Worm (Caenorhabditis elegans) whole organism, young adult: Measurements from ENCODE around the gene aptf-3.

Experiments used
- B0035.1 ChIP-seq: sonication (generic microtip); optimal IDR thresholded peaks from 2 replicates; lab custom pipeline; 2016; ENCODE audit warnings: missing genetic modification characterization, mild to moderate bottlenecking, missing compliant biosample characterization, missing genotype, missing genetic modification reagents
- B0336.3 ChIP-seq: fragments of 200-800 bp; sonication (Bioruptor generic); IDR thresholded peaks from 2 replicates; pipeline ENCODE4 v1.3.6; 2022; ENCODE audit warnings: missing genetic modification characterization, missing compliant biosample characterization
- C06A6.2 ChIP-seq: fragments of 200-800 bp; sonication (Bioruptor generic); conservative IDR thresholded peaks from 2 replicates; pipeline ENCODE4 v1.3.6; 2022; ENCODE audit warnings: missing genetic modification characterization, missing compliant biosample characterization
- C17E4.6 ChIP-seq: fragments of 200-800 bp; sonication (Bioruptor generic); IDR thresholded peaks from 2 replicates; pipeline ENCODE4 v1.3.6; 2022; ENCODE audit warnings: missing genetic modification reagents, missing genetic modification characterization, missing compliant biosample characterization
- D2030.7 ChIP-seq: fragments of 200-800 bp; sonication (Bioruptor generic); IDR thresholded peaks from 2 replicates; pipeline ENCODE4 v1.3.6; 2022; ENCODE audit warnings: missing genetic modification reagents, missing genetic modification characterization, missing compliant biosample characterization
- F10E7.11 ChIP-seq: sonication (generic microtip); optimal IDR thresholded peaks from 2 replicates; lab custom pipeline; 2017; ENCODE audit warnings: mild to moderate bottlenecking, missing genetic modification characterization, moderate library complexity, missing compliant biosample characterization
- F23B12.7 ChIP-seq: sonication (generic microtip); optimal IDR thresholded peaks from 2 replicates; lab custom pipeline; 2017; ENCODE audit warnings: missing genetic modification characterization, mild to moderate bottlenecking, missing compliant biosample characterization, antibody characterized with exemption, moderate library complexity; ENCODE audit not compliant: insufficient read depth
- F52B5.7 ChIP-seq: sonication (generic microtip); optimal IDR thresholded peaks from 2 replicates; lab custom pipeline; 2016; ENCODE audit warnings: mild to moderate bottlenecking, missing genetic modification characterization, missing compliant biosample characterization
- K12H6.12 ChIP-seq: fragments of 200-800 bp; sonication (Bioruptor generic); optimal IDR thresholded peaks from 2 replicates; lab custom pipeline; 2018; ENCODE audit warnings: mild to moderate bottlenecking, missing genetic modification characterization, missing compliant biosample characterization
- T07F8.4 ChIP-seq: sonication (generic microtip); optimal IDR thresholded peaks from 2 replicates; lab custom pipeline; 2016; ENCODE audit warnings: mild to moderate bottlenecking, missing genetic modification characterization, moderate library complexity, missing compliant biosample characterization
- Y53G8AR.9 ChIP-seq: fragments of 200-800 bp; sonication (Bioruptor generic); conservative IDR thresholded peaks from 2 replicates; pipeline ENCODE4 v1.3.6; 2022; ENCODE audit warnings: missing genetic modification reagents, missing genetic modification characterization, missing compliant biosample characterization
- Y56A3A.18 ChIP-seq: fragments of 200-800 bp; sonication (Bioruptor generic); IDR thresholded peaks from 2 replicates; pipeline ENCODE4 v1.3.6; 2022; ENCODE audit warnings: missing genetic modification reagents, missing genetic modification characterization, missing compliant biosample characterization
- ZK185.1 ChIP-seq: sonication (generic microtip); optimal IDR thresholded peaks from 2 replicates; lab custom pipeline; 2016; ENCODE audit warnings: mild to moderate bottlenecking, missing genetic modification characterization, missing compliant biosample characterization; ENCODE audit not compliant: poor library complexity, severe bottlenecking
- ama-1 ChIP-seq, 3 experiments: fragments of 150-350 bp in 1 of 3; sonication (generic microtip) in 2 of 3; optimal IDR thresholded peaks; 2 replicates each; lab custom pipeline; 2014 to 2018; ENCODE audit warnings: missing biosample characterization in 2 of 3, missing genetic modification characterization in 2 of 3, missing genetic modification reagents in 2 of 3
- aptf-3 ChIP-seq: fragments of 200-800 bp; sonication (Bioruptor generic); IDR thresholded peaks from 2 replicates; pipeline ENCODE4 v1.3.6; 2022; ENCODE audit warnings: missing genetic modification characterization, missing compliant biosample characterization
- atf-7 ChIP-seq: sonication (generic microtip); optimal IDR thresholded peaks from 2 replicates; lab custom pipeline; 2017; ENCODE audit warnings: mild to moderate bottlenecking, missing genetic modification characterization, missing compliant biosample characterization
- attf-6 ChIP-seq: fragments of 200-800 bp; sonication (Bioruptor generic); IDR thresholded peaks from 2 replicates; pipeline ENCODE4 v1.3.6; 2022; ENCODE audit warnings: missing genetic modification reagents, missing genetic modification characterization, missing compliant biosample characterization
- ceh-100 ChIP-seq: fragments of 200-800 bp; sonication (Bioruptor generic); IDR thresholded peaks from 2 replicates; pipeline ENCODE4 v1.3.6; 2022; ENCODE audit warnings: missing genetic modification reagents, missing genetic modification characterization, missing compliant biosample characterization
- ceh-27 ChIP-seq: fragments of 200-800 bp; sonication (Bioruptor generic); optimal IDR thresholded peaks from 2 replicates; lab custom pipeline; 2018; ENCODE audit warnings: mild to moderate bottlenecking, missing genetic modification characterization, moderate library complexity, missing compliant biosample characterization
- chd-7 ChIP-seq: sonication (generic microtip); optimal IDR thresholded peaks from 2 replicates; lab custom pipeline; 2016; ENCODE audit warnings: mild to moderate bottlenecking, missing genetic modification characterization, moderate library complexity, missing compliant biosample characterization
- die-1 ChIP-seq: sonication (generic microtip); optimal IDR thresholded peaks from 2 replicates; lab custom pipeline; 2016; ENCODE audit warnings: missing genotype, mild to moderate bottlenecking, missing genetic modification characterization, missing compliant biosample characterization
- dox-1 ChIP-seq: fragments of 200-800 bp; sonication (Bioruptor generic); IDR thresholded peaks from 2 replicates; pipeline ENCODE4 v1.3.6; 2022; ENCODE audit warnings: missing genetic modification reagents, missing genetic modification characterization, missing compliant biosample characterization
- dpl-1 ChIP-seq: fragments of 150-350 bp; optimal IDR thresholded peaks from 2 replicates; lab custom pipeline; 2014; ENCODE audit warnings: missing biosample characterization, missing genetic modification reagents, missing genetic modification characterization
- egrh-3 ChIP-seq: fragments of 200-800 bp; sonication (Bioruptor generic); IDR thresholded peaks from 2 replicates; pipeline ENCODE4 v1.3.6; 2022; ENCODE audit warnings: missing genetic modification reagents, missing genetic modification characterization, missing compliant biosample characterization
- ekl-4 ChIP-seq: fragments of 200-800 bp; sonication (Bioruptor generic); IDR thresholded peaks from 2 replicates; pipeline ENCODE4 v1.3.6; 2022; ENCODE audit warnings: missing genetic modification reagents, missing genetic modification characterization, missing compliant biosample characterization
- fkh-3 ChIP-seq: sonication (generic microtip); optimal IDR thresholded peaks from 2 replicates; lab custom pipeline; 2016; ENCODE audit warnings: mild to moderate bottlenecking, missing genetic modification characterization, missing compliant biosample characterization
- him-1 ChIP-seq: sonication (generic microtip); optimal IDR thresholded peaks from 2 replicates; lab custom pipeline; 2016; ENCODE audit warnings: missing genotype, missing genetic modification reagents, missing genetic modification characterization, missing compliant biosample characterization
- hmg-1.2 ChIP-seq: fragments of 200-800 bp; sonication (Bioruptor generic); IDR thresholded peaks from 2 replicates; pipeline ENCODE4 v1.3.6; 2022; ENCODE audit warnings: missing genetic modification reagents, missing genetic modification characterization, missing compliant biosample characterization
- hrde-1 ChIP-seq: sonication (generic microtip); optimal IDR thresholded peaks from 2 replicates; lab custom pipeline; 2016; ENCODE audit warnings: missing genetic modification characterization, mild to moderate bottlenecking, missing compliant biosample characterization, moderate library complexity, missing genotype, missing genetic modification reagents, borderline replicate concordance
- hsf-1 ChIP-seq: fragments of 200-800 bp; sonication (Bioruptor generic); IDR thresholded peaks from 2 replicates; pipeline ENCODE4 v1.3.6; 2022; ENCODE audit warnings: missing genetic modification reagents, missing genetic modification characterization, missing compliant biosample characterization
- lin-54 ChIP-seq: fragments of 200-800 bp; sonication (Bioruptor generic); optimal IDR thresholded peaks from 2 replicates; lab custom pipeline; 2018; ENCODE audit warnings: mild to moderate bottlenecking, missing genetic modification characterization, missing compliant biosample characterization
- lsl-1 ChIP-seq: fragments of 200-800 bp; sonication (Bioruptor generic); optimal IDR thresholded peaks from 2 replicates; lab custom pipeline; 2018; ENCODE audit warnings: mild to moderate bottlenecking, missing genetic modification characterization, moderate library complexity, missing compliant biosample characterization
- lsy-27 ChIP-seq: sonication (generic microtip); optimal IDR thresholded peaks from 2 replicates; lab custom pipeline; 2017; ENCODE audit warnings: missing genetic modification characterization, mild to moderate bottlenecking, missing compliant biosample characterization, antibody characterized with exemption, missing genotype, borderline replicate concordance; ENCODE audit not compliant: insufficient read depth
- madf-3 ChIP-seq: fragments of 200-800 bp; sonication (Bioruptor generic); IDR thresholded peaks from 2 replicates; pipeline ENCODE4 v1.3.6; 2022; ENCODE audit warnings: missing genetic modification reagents, missing genetic modification characterization, missing compliant biosample characterization
- madf-6 ChIP-seq: fragments of 200-800 bp; sonication (Bioruptor generic); IDR thresholded peaks from 2 replicates; pipeline ENCODE4 v1.3.6; 2022; ENCODE audit warnings: missing genetic modification reagents, missing genetic modification characterization, missing compliant biosample characterization
- madf-8 ChIP-seq: fragments of 200-800 bp; sonication (Bioruptor generic); conservative IDR thresholded peaks from 2 replicates; pipeline ENCODE4 v1.3.6; 2022; ENCODE audit warnings: missing genetic modification reagents, missing genetic modification characterization, missing compliant biosample characterization
- mxl-1 ChIP-seq: sonication (generic microtip); optimal IDR thresholded peaks from 2 replicates; lab custom pipeline; 2016; ENCODE audit warnings: missing genetic modification characterization, missing compliant biosample characterization
- nfyb-1 ChIP-seq: fragments of 200-800 bp; sonication (Bioruptor generic); IDR thresholded peaks from 2 replicates; pipeline ENCODE4 v1.3.6; 2022; ENCODE audit warnings: missing genetic modification reagents, missing genetic modification characterization, missing compliant biosample characterization
- nhr-120 ChIP-seq: fragments of 200-800 bp; sonication (Bioruptor generic); IDR thresholded peaks from 2 replicates; pipeline ENCODE4 v1.3.6; 2022; ENCODE audit warnings: missing genetic modification characterization, missing compliant biosample characterization
- nhr-27 ChIP-seq: fragments of 200-800 bp; sonication (Bioruptor generic); optimal IDR thresholded peaks from 2 replicates; lab custom pipeline; 2018; ENCODE audit warnings: mild to moderate bottlenecking, missing genetic modification characterization, moderate library complexity, missing compliant biosample characterization
- pbrm-1 ChIP-seq: fragments of 200-800 bp; sonication (Bioruptor generic); IDR thresholded peaks from 2 replicates; pipeline ENCODE4 v1.3.6; 2022; ENCODE audit warnings: missing genetic modification reagents, missing genetic modification characterization, missing compliant biosample characterization
- rec-8 ChIP-seq, 2 experiments: sonication (generic microtip); optimal IDR thresholded peaks; 2 replicates each; lab custom pipeline; 2016; ENCODE audit warnings: mild to moderate bottlenecking in 2 of 2, missing genetic modification characterization in 2 of 2, missing genetic modification reagents in 2 of 2, missing genotype in 2 of 2, missing biosample characterization in 1 of 2, missing compliant biosample characterization in 1 of 2, moderate library complexity in 1 of 2
- rpc-1 ChIP-seq, 2 experiments: fragments of 150-350 bp in 1 of 2; sonication (generic microtip) in 1 of 2; optimal IDR thresholded peaks; 2 replicates each; lab custom pipeline; 2014 to 2018; ENCODE audit warnings: missing biosample characterization in 1 of 2, missing genetic modification characterization in 1 of 2, missing genetic modification reagents in 1 of 2, missing genotype in 1 of 2
- snpc-1.3 ChIP-seq: sonication (generic microtip); optimal IDR thresholded peaks from 2 replicates; lab custom pipeline; 2017; ENCODE audit warnings: missing genetic modification characterization, mild to moderate bottlenecking, missing compliant biosample characterization, antibody characterized with exemption, moderate library complexity, missing genotype, missing genetic modification reagents; ENCODE audit not compliant: insufficient read depth
- somi-1 ChIP-seq: fragments of 200-800 bp; sonication (Bioruptor generic); optimal IDR thresholded peaks from 2 replicates; lab custom pipeline; 2018; ENCODE audit warnings: mild to moderate bottlenecking, missing genetic modification characterization, missing compliant biosample characterization

The aptf-3 gene

DNA sequence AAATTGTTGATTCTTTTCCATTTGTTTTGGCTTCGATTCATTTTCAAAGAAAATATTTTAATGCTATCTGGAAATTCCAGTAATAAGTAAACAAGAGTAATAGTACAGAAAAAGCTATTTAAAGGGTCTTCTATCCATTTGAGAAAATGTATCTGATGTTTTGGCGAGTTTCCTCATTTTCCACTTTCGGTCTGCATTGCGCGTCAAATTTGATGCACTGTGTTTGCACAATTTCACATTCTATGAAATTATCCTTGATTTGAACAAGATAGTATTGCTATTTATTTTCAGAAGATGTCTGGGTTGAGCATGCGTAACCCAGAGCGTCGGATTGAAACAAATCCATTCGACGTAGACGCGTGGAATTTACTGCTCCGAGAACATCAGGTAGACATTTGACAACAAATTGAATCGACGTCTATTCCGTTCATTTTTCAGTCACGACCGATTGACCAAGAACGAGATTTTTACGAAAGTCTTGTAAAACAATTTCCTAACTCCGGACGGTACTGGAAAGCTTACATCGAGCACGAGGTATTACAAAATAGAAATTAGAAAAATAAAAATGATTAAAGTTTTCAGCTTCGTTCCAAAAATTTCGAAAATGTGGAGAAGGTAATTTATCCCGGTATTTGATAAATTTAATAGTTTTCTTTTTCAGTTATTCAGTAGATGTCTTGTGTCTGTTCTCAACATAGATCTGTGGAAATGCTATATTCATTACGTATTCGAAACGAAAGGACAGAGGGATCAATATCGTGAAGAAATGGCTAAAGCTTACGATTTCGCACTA lies 9.8 kb downstream of the aptf-3 start, which contains the start of gene suf-1 (continued):
- no peak for TF ChIP-seq dpl-1 (GFP tag; lab: Kevin White, UChicago)
- TF ChIP-seq lsl-1 (GFP tag; lab: Kevin White, UChicago), result peak; percentile 58
- TF ChIP-seq mxl-1 (tag; lab: Kevin White, UChicago), result peak; percentile 29
- TF ChIP-seq T07F8.4, result no peak
- no peak for TF ChIP-seq him-1 (tag; lab: Kevin White, UChicago)
- TF ChIP-seq egrh-3 (GFP tag; lab: Robert Waterston, UW), result no peak
- peak; percentile 88 for TF ChIP-seq madf-3 (GFP tag; lab: Robert Waterston, UW)
- TF ChIP-seq atf-7, result peak; percentile 56
- no peak for TF ChIP-seq ceh-27 (GFP tag; lab: Kevin White, UChicago)
- TF ChIP-seq nhr-27 (tag; lab: Kevin White, UChicago), result no peak
- TF ChIP-seq ekl-4 (GFP tag; lab: Robert Waterston, UW), result peak; percentile 90
- TF ChIP-seq F52B5.7 (tag; lab: Kevin White, UChicago), result peak; percentile 22
- peak; percentile 89 for TF ChIP-seq B0336.3 (GFP tag; lab: Robert Waterston, UW)
- TF ChIP-seq Y53G8AR.9 (GFP tag; lab: Robert Waterston, UW), result peak; percentile 85
- TF ChIP-seq ZK185.1 (tag; lab: Kevin White, UChicago), result peak; percentile 55
- TF ChIP-seq madf-8 (GFP tag; lab: Robert Waterston, UW), result peak; percentile 44; the same call in 1 of the 2 replicates
- peak; percentile 92 for TF ChIP-seq hrde-1 (tag; lab: Kevin White, UChicago)
- TF ChIP-seq die-1, result peak; percentile 37
- TF ChIP-seq C17E4.6, result peak; percentile 60
- TF ChIP-seq rec-8 (tag; optimal IDR thresholded peaks at IDR 0.05; lab: Kevin White, UChicago), result no peak
- TF ChIP-seq aptf-3 (GFP tag; lab: Robert Waterston, UW), result peak; percentile 13; the same call in 1 of the 2 replicates
- TF ChIP-seq madf-6 (GFP tag; lab: Robert Waterston, UW), result peak; percentile 85
- TF ChIP-seq ceh-100 (GFP tag; lab: Robert Waterston, UW), result peak; percentile 32; the same call in 1 of the 2 replicates
- peak; percentile 39; the same call in 1 of the 2 replicates for TF ChIP-seq nfyb-1 (GFP tag; lab: Robert Waterston, UW)
- peak; percentile 75; the same call in 1 of the 2 replicates for TF ChIP-seq Y56A3A.18 (GFP tag; lab: Robert Waterston, UW)
- peak; percentile 35; the same call in 1 of the 2 replicates for TF ChIP-seq D2030.7 (GFP tag; lab: Robert Waterston, UW)
- TF ChIP-seq F23B12.7 (tag; lab: Kevin White, UChicago), result peak; percentile 61
- TF ChIP-seq C06A6.2, result no peak
- TF ChIP-seq somi-1 (GFP tag; lab: Kevin White, UChicago), result no peak
- no peak for TF ChIP-seq chd-7
- peak; percentile 73 for TF ChIP-seq lin-54 (GFP tag; lab: Kevin White, UChicago)
- TF ChIP-seq K12H6.12 (tag; lab: Kevin White, UChicago), result no peak
- TF ChIP-seq B0035.1 (tag; lab: Kevin White, UChicago), result no peak
- no peak for TF ChIP-seq fkh-3
- peak; percentile 79 for TF ChIP-seq hsf-1 (GFP tag; lab: Robert Waterston, UW)
- TF ChIP-seq ama-1 (optimal IDR thresholded peaks at IDR 0.05; lab: Kevin White, UChicago), result no peak
- peak in 1 of 2 experiments; percentile 51 for TF ChIP-seq ama-1 (GFP tag; optimal IDR thresholded peaks at IDR 0.05; lab: Kevin White, UChicago)
- peak; percentile 73 for TF ChIP-seq attf-6 (GFP tag; lab: Robert Waterston, UW)
- TF ChIP-seq nhr-120 (GFP tag; lab: Robert Waterston, UW), result no peak
- peak; percentile 49; the same call in 1 of the 2 replicates for TF ChIP-seq hmg-1.2
- no peak for TF ChIP-seq lsy-27
- TF ChIP-seq pbrm-1 (GFP tag; lab: Robert Waterston, UW), result peak; percentile 45; the same call in 1 of the 2 replicates
- TF ChIP-seq dox-1, result peak; percentile 12; the same call in 1 of the 2 replicates
- no peak for TF ChIP-seq rpc-1 (optimal IDR thresholded peaks at IDR 0.05; lab: Kevin White, UChicago)
- TF ChIP-seq rpc-1 (tag; optimal IDR thresholded peaks at IDR 0.05; lab: Kevin White, UChicago), result peak; percentile 3
- TF ChIP-seq snpc-1.3, result peak; percentile 2
- no peak for TF ChIP-seq F10E7.11 (tag; lab: Kevin White, UChicago)
